Worm (Caenorhabditis elegans): ENCODE measurements around the gene T16G12.6.

The T16G12.6 gene

ce11 chrIII:10097981-10098380 lies 28.6 kb downstream of the T16G12.6 start, which contains the start of gene spop-1:
TSS of gene spop-1 (minus strand) at chrIII:10098081.
- TF ChIP-seq bed-3 (GFP tag; optimal IDR thresholded peaks at IDR 0.05) (no peak), unc-39 (tag; optimal IDR thresholded peaks at IDR 0.05) (no peak), M03D4.4 (tag; optimal IDR thresholded peaks at IDR 0.05) (no peak), unc-62 (GFP tag; optimal IDR thresholded peaks at IDR 0.05) (no peak), zip-8 (tag; optimal IDR thresholded peaks at IDR 0.05) (no peak), mls-2 (tag; optimal IDR thresholded peaks at IDR 0.05) (no peak), ham-2 (GFP tag; optimal IDR thresholded peaks at IDR 0.05) (no peak), sptf-1 (tag; optimal IDR thresholded peaks at IDR 0.05) (no peak), nhr-237 (tag; optimal IDR thresholded peaks at IDR 0.05) (no peak), ztf-11 (tag; optimal IDR thresholded peaks at IDR 0.05) (no peak), nhr-28 (tag; optimal IDR thresholded peaks at IDR 0.05) (no peak), ceh-39 (tag; optimal IDR thresholded peaks at IDR 0.05) (no peak), unc-120 (tag; optimal IDR thresholded peaks at IDR 0.05; ENCODE audit: poor library complexity, severe bottlenecking) (no peak), ceh-83 (GFP tag; optimal IDR thresholded peaks at IDR 0.05) (no peak), ces-1 (GFP tag; optimal IDR thresholded peaks at IDR 0.05) (no peak), ceh-43 (GFP tag; optimal IDR thresholded peaks at IDR 0.05) (no peak), elt-1 (tag; optimal IDR thresholded peaks at IDR 0.05; ENCODE audit: borderline replicate concordance, insufficient read depth) (no peak), blmp-1 (tag; optimal IDR thresholded peaks at IDR 0.05) (no peak), lin-13 (tag; optimal IDR thresholded peaks at IDR 0.05) (no peak)

ce11 chrIII:10101352-10101751 lies 32.0 kb downstream of the T16G12.6 start, which contains the start of gene kel-10:
TSS of gene kel-10 (minus strand) at chrIII:10101452.
- TF ChIP-seq ceh-43 (GFP tag; optimal IDR thresholded peaks at IDR 0.05) = no peak
- TF ChIP-seq M03D4.4 (tag; optimal IDR thresholded peaks at IDR 0.05) = no peak
- TF ChIP-seq mls-2 (tag; optimal IDR thresholded peaks at IDR 0.05) = no peak
- TF ChIP-seq ztf-11 (tag; optimal IDR thresholded peaks at IDR 0.05) = no peak
- TF ChIP-seq ceh-39 (tag; optimal IDR thresholded peaks at IDR 0.05) = no peak
- TF ChIP-seq blmp-1 (tag; optimal IDR thresholded peaks at IDR 0.05) = no peak
- no peak for TF ChIP-seq flh-1 (GFP tag; optimal IDR thresholded peaks at IDR 0.05)
- TF ChIP-seq unc-62 (GFP tag; optimal IDR thresholded peaks at IDR 0.05) = no peak
- no peak for TF ChIP-seq snpc-4 (tag; optimal IDR thresholded peaks at IDR 0.05)
- no peak for TF ChIP-seq nhr-237 (tag; optimal IDR thresholded peaks at IDR 0.05)
- no peak for TF ChIP-seq nhr-76 (tag; optimal IDR thresholded peaks at IDR 0.05)
- TF ChIP-seq sptf-1 (tag; optimal IDR thresholded peaks at IDR 0.05) = no peak
- TF ChIP-seq unc-39 (tag; optimal IDR thresholded peaks at IDR 0.05) = no peak
- TF ChIP-seq nhr-2 (tag; optimal IDR thresholded peaks at IDR 0.05) = no peak
- no peak for TF ChIP-seq sem-2 (GFP tag; optimal IDR thresholded peaks at IDR 0.05)

- TF ChIP-seq nhr-76 (tag; optimal IDR thresholded peaks at IDR 0.05) (no peak), unc-39 (tag; optimal IDR thresholded peaks at IDR 0.05) (no peak), snpc-4 (tag; optimal IDR thresholded peaks at IDR 0.05) (no peak), mab-5 (tag; optimal IDR thresholded peaks at IDR 0.05) (no peak), mep-1 (tag; optimal IDR thresholded peaks at IDR 0.05) (no peak), ceh-39 (tag; optimal IDR thresholded peaks at IDR 0.05) (no peak), ceh-43 (GFP tag; optimal IDR thresholded peaks at IDR 0.05) (no peak), nhr-12 (tag; optimal IDR thresholded peaks at IDR 0.05) (no peak)
These were observed 37.0 kb downstream of the T16G12.6 start, which contains the start of gene srt-55 for ce11 chrIII:10106390-10106789. TSS of gene srt-55 (minus strand) at chrIII:10106490.

ce11 chrIII:10108995-10109394 lies 39.6 kb downstream of the T16G12.6 start, which contains the start of gene T16H12.9:
TSS of gene T16H12.9 (plus strand) at chrIII:10109295.
- no peak for TF ChIP-seq hlh-1 (tag; optimal IDR thresholded peaks at IDR 0.05)
- no peak for TF ChIP-seq ztf-11 (tag; optimal IDR thresholded peaks at IDR 0.05)
- no peak for TF ChIP-seq nhr-12 (tag; optimal IDR thresholded peaks at IDR 0.05)
- TF ChIP-seq nhr-76 (tag; optimal IDR thresholded peaks at IDR 0.05) = no peak
- TF ChIP-seq M03D4.4 (tag; optimal IDR thresholded peaks at IDR 0.05) = no peak
- no peak for TF ChIP-seq cnd-1 (tag; optimal IDR thresholded peaks at IDR 0.05)

ce11 chrIII:10112958-10113357 lies 43.6 kb downstream of the T16G12.6 start, which contains the start of gene vps-29:
TSS of gene vps-29 (minus strand) at chrIII:10113058.
- TF ChIP-seq elt-1 (tag; optimal IDR thresholded peaks at IDR 0.05; ENCODE audit: borderline replicate concordance, insufficient read depth) (no peak), nhr-12 (tag; optimal IDR thresholded peaks at IDR 0.05) (no peak), pha-4 (tag; optimal IDR thresholded peaks at IDR 0.05) (no peak), elt-3 (tag; optimal IDR thresholded peaks at IDR 0.05) (no peak), cnd-1 (tag; optimal IDR thresholded peaks at IDR 0.05) (no peak), zip-8 (tag; optimal IDR thresholded peaks at IDR 0.05) (no peak), blmp-1 (tag; optimal IDR thresholded peaks at IDR 0.05) (no peak), ceh-43 (GFP tag; optimal IDR thresholded peaks at IDR 0.05) (no peak), ces-1 (GFP tag; optimal IDR thresholded peaks at IDR 0.05) (no peak), nhr-237 (tag; optimal IDR thresholded peaks at IDR 0.05) (no peak), tbx-8 (GFP tag; optimal IDR thresholded peaks at IDR 0.05) (no peak), lin-13 (tag; optimal IDR thresholded peaks at IDR 0.05) (no peak), ceh-39 (tag; optimal IDR thresholded peaks at IDR 0.05) (no peak), sem-2 (GFP tag; optimal IDR thresholded peaks at IDR 0.05) (no peak), ceh-83 (GFP tag; optimal IDR thresholded peaks at IDR 0.05) (no peak), nhr-76 (tag; optimal IDR thresholded peaks at IDR 0.05) (no peak), snpc-4 (tag; optimal IDR thresholded peaks at IDR 0.05) (no peak)

Measured in whole organism, mixed stage, embryonic.